Fruit fly (Drosophila melanogaster) whole organism: Measurements from ENCODE around the gene PMP34.

ENCODE experiments used
- CG8478 ChIP-seq: fragments of >200 bp; optimal IDR thresholded peaks from 2 replicates; lab custom pipeline; 2018; ENCODE audit warnings: inconsistent platforms
- Dll ChIP-seq: fragments of >200 bp; optimal IDR thresholded peaks from 2 replicates; lab custom pipeline; 2017
- pan ChIP-seq: fragments of >200 bp; optimal IDR thresholded peaks from 2 replicates; lab custom pipeline; 2017
- psq ChIP-seq: fragments of >200 bp; optimal IDR thresholded peaks from 2 replicates; lab custom pipeline; 2017
- usp ChIP-seq: fragments of >200 bp; optimal IDR thresholded peaks from 2 replicates; lab custom pipeline; 2017; ENCODE audit warnings: missing biosample characterization, missing genetic modification characterization, mixed read lengths

- no peak for TF ChIP-seq usp (GFP tag; lab: Kevin White, UChicago)
- no peak for TF ChIP-seq psq
- no peak for TF ChIP-seq pan
- no peak for TF ChIP-seq Dll (lab: Kevin White, UChicago)
- no peak for TF ChIP-seq CG8478 (lab: Kevin White, UChicago)
These were observed 35.0 kb upstream of the PMP34 start, which contains the start of the genes srw and CG1316 for dm6 chr3L:4283428-4284089.
